Worm (Caenorhabditis elegans) whole organism, L1 larva: ENCODE measurements around the gene K03H1.7.
A peak's percentile ranks its signal among the peaks of the same experiment; 100 is the strongest.

Experiments
- C04F5.9 ChIP-seq: sonication (generic microtip); optimal IDR thresholded peaks from 2 replicates; lab custom pipeline; 2016; ENCODE audit warnings: missing genetic modification characterization, missing compliant biosample characterization
- F16B12.6 ChIP-seq: fragments of 150-350 bp; optimal IDR thresholded peaks from 2 replicates; lab custom pipeline; 2014; ENCODE audit warnings: missing biosample characterization, missing genetic modification characterization
- Y116A8C.19 ChIP-seq: sonication (generic microtip); optimal IDR thresholded peaks from 2 replicates; lab custom pipeline; 2016; ENCODE audit warnings: missing compliant biosample characterization, missing genetic modification characterization, borderline replicate concordance
- ceh-63 ChIP-seq: fragments of 200-800 bp; sonication (Bioruptor generic); optimal IDR thresholded peaks from 2 replicates; lab custom pipeline; 2018; ENCODE audit warnings: mild to moderate bottlenecking, missing genetic modification characterization, missing compliant biosample characterization
- ceh-8 ChIP-seq: fragments of 200-800 bp; sonication (Bioruptor generic); optimal IDR thresholded peaks from 2 replicates; lab custom pipeline; 2018; ENCODE audit warnings: mild to moderate bottlenecking, missing genetic modification characterization, moderate library complexity, missing compliant biosample characterization
- ceh-82 ChIP-seq, 3 experiments: fragments of 150-350 bp in 1 of 3; sonication (generic microtip) in 2 of 3; optimal IDR thresholded peaks; 2 replicates each; lab custom pipeline; 2014 to 2017; ENCODE audit warnings: missing biosample characterization in 3 of 3, missing genetic modification characterization in 3 of 3
- ceh-88 ChIP-seq: fragments of 200-800 bp; sonication (Bioruptor generic); IDR thresholded peaks from 2 replicates; pipeline ENCODE4 v1.3.6; 2022; ENCODE audit warnings: missing genetic modification characterization, missing compliant biosample characterization
- ceh-90 ChIP-seq: sonication (generic microtip); optimal IDR thresholded peaks from 2 replicates; lab custom pipeline; 2016; ENCODE audit warnings: missing genetic modification characterization, missing compliant biosample characterization
- dpl-1 ChIP-seq, 3 experiments: fragments of 150-350 bp in 2 of 3; sonication (generic microtip) in 1 of 3; optimal IDR thresholded peaks; 2 replicates each; lab custom pipeline; 2014 to 2017; ENCODE audit warnings: missing biosample characterization in 3 of 3, missing genetic modification characterization in 3 of 3, missing genetic modification reagents in 3 of 3
- dsc-1 ChIP-seq: sonication (generic microtip); optimal IDR thresholded peaks from 2 replicates; lab custom pipeline; 2016; ENCODE audit warnings: mild to moderate bottlenecking, missing genetic modification characterization, missing compliant biosample characterization
- efl-3 ChIP-seq: fragments of 200-800 bp; sonication (Bioruptor generic); optimal IDR thresholded peaks from 2 replicates; lab custom pipeline; 2018; ENCODE audit warnings: mild to moderate bottlenecking, missing genetic modification characterization, missing compliant biosample characterization
- egl-27 ChIP-seq, 2 experiments: fragments of 150-350 bp in 1 of 2; sonication (generic microtip); optimal IDR thresholded peaks; 3 replicates each; lab custom pipeline; 2017 to 2018; ENCODE audit warnings: missing biosample characterization in 2 of 2, missing genetic modification characterization in 2 of 2, missing genetic modification reagents in 2 of 2
- elt-2 ChIP-seq: sonication (generic microtip); optimal IDR thresholded peaks from 2 replicates; lab custom pipeline; 2016; ENCODE audit warnings: missing genetic modification characterization, mild to moderate bottlenecking, inconsistent platforms, missing compliant biosample characterization, missing genetic modification reagents
- elt-3 ChIP-seq, 6 experiments: fragments of 150-350 bp in 1 of 6; sonication (generic microtip); optimal IDR thresholded peaks; 2 replicates each; lab custom pipeline; 2017 to 2018; ENCODE audit warnings: missing biosample characterization in 6 of 6, missing genetic modification characterization in 6 of 6, inconsistent platforms in 1 of 6
- fkh-10 ChIP-seq: sonication (generic microtip); optimal IDR thresholded peaks from 2 replicates; lab custom pipeline; 2017; ENCODE audit warnings: missing biosample characterization, missing genetic modification reagents, missing genetic modification characterization
- fkh-4 ChIP-seq: sonication (generic microtip); optimal IDR thresholded peaks from 2 replicates; lab custom pipeline; 2016; ENCODE audit warnings: missing compliant biosample characterization, missing genetic modification characterization, borderline replicate concordance
- fkh-8 ChIP-seq: sonication (generic microtip); optimal IDR thresholded peaks from 2 replicates; lab custom pipeline; 2016; ENCODE audit warnings: mild to moderate bottlenecking, missing genetic modification characterization, missing compliant biosample characterization
- fos-1 ChIP-seq: fragments of 150-350 bp; optimal IDR thresholded peaks from 2 replicates; lab custom pipeline; 2014; ENCODE audit warnings: missing biosample characterization, missing genetic modification characterization
- hlh-17 ChIP-seq: fragments of 200-800 bp; sonication (Bioruptor generic); optimal IDR thresholded peaks from 2 replicates; lab custom pipeline; 2018; ENCODE audit warnings: missing genetic modification characterization, mild to moderate bottlenecking, missing compliant biosample characterization, moderate library complexity, borderline replicate concordance
- hpl-2 ChIP-seq: fragments of 150-350 bp; optimal IDR thresholded peaks from 2 replicates; lab custom pipeline; 2014; ENCODE audit warnings: missing biosample characterization, missing genetic modification reagents, missing genetic modification characterization
- irx-1 ChIP-seq: sonication (generic microtip); optimal IDR thresholded peaks from 2 replicates; lab custom pipeline; 2016; ENCODE audit warnings: missing genetic modification characterization, missing compliant biosample characterization
- isw-1 ChIP-seq: fragments of 200-800 bp; sonication (Bioruptor generic); IDR thresholded peaks from 2 replicates; pipeline ENCODE4 v1.3.6; 2022; ENCODE audit warnings: missing genetic modification characterization, missing compliant biosample characterization
- lin-14 ChIP-seq: fragments of 200-800 bp; sonication (Bioruptor generic); optimal IDR thresholded peaks from 2 replicates; lab custom pipeline; 2018; ENCODE audit warnings: mild to moderate bottlenecking, missing genetic modification characterization, moderate library complexity, missing compliant biosample characterization
- lin-15B ChIP-seq: fragments of 150-350 bp; sonication (generic microtip); optimal IDR thresholded peaks from 3 replicates; lab custom pipeline; 2014; ENCODE audit warnings: missing biosample characterization, missing genetic modification characterization
- lin-35 ChIP-seq, 2 experiments: fragments of 150-350 bp; optimal IDR thresholded peaks; 2 replicates each; lab custom pipeline; 2014; ENCODE audit warnings: missing biosample characterization in 2 of 2, missing genetic modification characterization in 2 of 2, missing genetic modification reagents in 2 of 2
- lin-39 ChIP-seq: fragments of 150-350 bp; optimal IDR thresholded peaks from 2 replicates; lab custom pipeline; 2014; ENCODE audit warnings: missing biosample characterization, missing genetic modification reagents, missing genetic modification characterization
- lir-3 ChIP-seq: sonication (generic microtip); optimal IDR thresholded peaks from 2 replicates; lab custom pipeline; 2016; ENCODE audit warnings: mild to moderate bottlenecking, missing genetic modification characterization, moderate library complexity, missing compliant biosample characterization; ENCODE audit not compliant: poor library complexity
- mef-2 ChIP-seq: fragments of 150-350 bp; optimal IDR thresholded peaks from 2 replicates; lab custom pipeline; 2014; ENCODE audit warnings: missing biosample characterization, missing genetic modification characterization
- mep-1 ChIP-seq: fragments of 150-350 bp; optimal IDR thresholded peaks from 2 replicates; lab custom pipeline; 2014; ENCODE audit warnings: missing biosample characterization, missing genetic modification characterization
- nhr-11 ChIP-seq: fragments of 150-350 bp; optimal IDR thresholded peaks from 2 replicates; lab custom pipeline; 2014; ENCODE audit warnings: missing biosample characterization, missing genetic modification characterization
- nhr-19 ChIP-seq: fragments of 200-800 bp; sonication (Bioruptor generic); conservative IDR thresholded peaks from 2 replicates; pipeline ENCODE4 v1.3.6; 2022; ENCODE audit warnings: missing genetic modification characterization, missing compliant biosample characterization
- nhr-20 ChIP-seq: sonication (generic microtip); optimal IDR thresholded peaks from 2 replicates; lab custom pipeline; 2016; ENCODE audit warnings: mild to moderate bottlenecking, missing genetic modification characterization, missing compliant biosample characterization
- nhr-237 ChIP-seq: fragments of 150-350 bp; optimal IDR thresholded peaks from 2 replicates; lab custom pipeline; 2014; ENCODE audit warnings: missing biosample characterization, missing genetic modification characterization
- nhr-28 ChIP-seq: fragments of 150-350 bp; optimal IDR thresholded peaks from 2 replicates; lab custom pipeline; 2014; ENCODE audit warnings: missing biosample characterization, missing genetic modification characterization
- nhr-47 ChIP-seq: sonication (generic microtip); optimal IDR thresholded peaks from 2 replicates; lab custom pipeline; 2016; ENCODE audit warnings: mild to moderate bottlenecking, missing genetic modification characterization, moderate library complexity, missing compliant biosample characterization
- nhr-71 ChIP-seq: sonication (generic microtip); optimal IDR thresholded peaks from 2 replicates; lab custom pipeline; 2016; ENCODE audit warnings: mild to moderate bottlenecking, missing genetic modification characterization, moderate library complexity, missing compliant biosample characterization
- nhr-76 ChIP-seq: sonication (generic microtip); optimal IDR thresholded peaks from 2 replicates; lab custom pipeline; 2017; ENCODE audit warnings: missing biosample characterization, missing genetic modification characterization
- nhr-84 ChIP-seq: sonication (generic microtip); optimal IDR thresholded peaks from 2 replicates; lab custom pipeline; 2017; ENCODE audit warnings: missing biosample characterization, missing genetic modification characterization
- nhr-85 ChIP-seq: sonication (generic microtip); peaks from one replicate; lab custom pipeline; 2016; ENCODE audit warnings: missing genetic modification characterization, inconsistent platforms, missing compliant biosample characterization
- nhr-90 ChIP-seq: sonication (generic microtip); optimal IDR thresholded peaks from 2 replicates; lab custom pipeline; 2016; ENCODE audit warnings: mild to moderate bottlenecking, missing genetic modification characterization, missing compliant biosample characterization; ENCODE audit not compliant: poor library complexity
- pax-3 ChIP-seq: fragments of 200-800 bp; sonication (Bioruptor generic); optimal IDR thresholded peaks from 2 replicates; lab custom pipeline; 2018; ENCODE audit warnings: mild to moderate bottlenecking, missing genetic modification characterization, moderate library complexity, missing compliant biosample characterization
- rnt-1 ChIP-seq: sonication (generic microtip); optimal IDR thresholded peaks from 2 replicates; lab custom pipeline; 2016; ENCODE audit warnings: mild to moderate bottlenecking, missing genetic modification characterization, moderate library complexity, missing compliant biosample characterization
- skn-1 ChIP-seq: fragments of 150-350 bp; optimal IDR thresholded peaks from 2 replicates; lab custom pipeline; 2014; ENCODE audit warnings: missing biosample characterization, missing genetic modification characterization
- snu-23 ChIP-seq: sonication (generic microtip); optimal IDR thresholded peaks from 2 replicates; lab custom pipeline; 2016; ENCODE audit warnings: missing genetic modification characterization, missing compliant biosample characterization
- sptf-1 ChIP-seq: fragments of 150-350 bp; optimal IDR thresholded peaks from 2 replicates; lab custom pipeline; 2014; ENCODE audit warnings: missing biosample characterization, missing genetic modification characterization
- swsn-7 ChIP-seq: sonication (generic microtip); optimal IDR thresholded peaks from 2 replicates; lab custom pipeline; 2016; ENCODE audit warnings: missing genetic modification characterization, missing compliant biosample characterization
- tbx-2 ChIP-seq: sonication (generic microtip); optimal IDR thresholded peaks from 2 replicates; lab custom pipeline; 2016; ENCODE audit warnings: missing genetic modification characterization, missing compliant biosample characterization
- tlp-1 ChIP-seq: fragments of 150-350 bp; optimal IDR thresholded peaks from 2 replicates; lab custom pipeline; 2014; ENCODE audit warnings: missing biosample characterization, missing genetic modification characterization
- unc-62 ChIP-seq: fragments of 150-350 bp; optimal IDR thresholded peaks from 2 replicates; lab custom pipeline; 2014; ENCODE audit warnings: missing biosample characterization, missing genetic modification reagents, missing genetic modification characterization
- unc-98 ChIP-seq: fragments of 200-800 bp; sonication (Bioruptor generic); IDR thresholded peaks from 2 replicates; pipeline ENCODE4 v1.3.6; 2022; ENCODE audit warnings: missing genetic modification characterization, missing compliant biosample characterization
- zag-1 ChIP-seq: fragments of 150-350 bp; optimal IDR thresholded peaks from 2 replicates; lab custom pipeline; 2014; ENCODE audit warnings: missing biosample characterization, missing genetic modification characterization
- zip-4 ChIP-seq: fragments of 200-800 bp; sonication (Bioruptor generic); optimal IDR thresholded peaks from 2 replicates; lab custom pipeline; 2018; ENCODE audit warnings: mild to moderate bottlenecking, missing genetic modification characterization, moderate library complexity, missing compliant biosample characterization
- ztf-11 ChIP-seq, 2 experiments: sonication (generic microtip); optimal IDR thresholded peaks; 2 replicates each; lab custom pipeline; 2016 to 2017; ENCODE audit warnings: missing genetic modification characterization in 2 of 2, missing biosample characterization in 1 of 2, missing compliant biosample characterization in 1 of 2

Gene K03H1.7

ce11 chrIII:9908769-9909168 is 38.4 kb upstream of the K03H1.7 start:
- TF ChIP-seq pax-3 (tag; lab: Kevin White, UChicago), result no peak
- no peak for TF ChIP-seq ceh-82 (tag; optimal IDR thresholded peaks at IDR 0.05; lab: Kevin White, UChicago)
- TF ChIP-seq ceh-88 (GFP tag; lab: Robert Waterston, UW), result no peak
- no peak for TF ChIP-seq swsn-7 (tag; lab: Kevin White, UChicago)
- no peak for TF ChIP-seq efl-3 (GFP tag; lab: Kevin White, UChicago)
- no peak for TF ChIP-seq fkh-4 (tag; lab: Kevin White, UChicago)
- no peak for TF ChIP-seq dsc-1 (tag; lab: Kevin White, UChicago)
- TF ChIP-seq C04F5.9 (tag; lab: Kevin White, UChicago), result no peak
- no peak for TF ChIP-seq fkh-8 (tag; lab: Kevin White, UChicago)
- TF ChIP-seq ceh-8, result no peak
- peak; percentile 93 for TF ChIP-seq nhr-85 (tag; lab: Kevin White, UChicago)
- no peak for TF ChIP-seq nhr-28 (tag; lab: Kevin White, UChicago)
- peak; percentile 27 for TF ChIP-seq mep-1 (tag; lab: Kevin White, UChicago)
- no peak for TF ChIP-seq nhr-84 (tag; lab: Kevin White, UChicago)
- no peak for TF ChIP-seq Y116A8C.19 (tag; lab: Kevin White, UChicago)
- no peak for TF ChIP-seq isw-1
- no peak for TF ChIP-seq lin-15B (tag; lab: Kevin White, UChicago)
- TF ChIP-seq skn-1 (tag; lab: Kevin White, UChicago), result peak; percentile 4
- no peak for TF ChIP-seq zip-4 (GFP tag; lab: Kevin White, UChicago)
- peak; percentile 50 for TF ChIP-seq snu-23 (GFP tag; lab: Kevin White, UChicago)
- no peak for TF ChIP-seq irx-1 (tag; lab: Kevin White, UChicago)
- no peak for TF ChIP-seq mef-2
- TF ChIP-seq nhr-71, result peak; percentile 49
- TF ChIP-seq tbx-2 (tag; lab: Kevin White, UChicago), result peak; percentile 8
- TF ChIP-seq dpl-1 (GFP tag; optimal IDR thresholded peaks at IDR 0.05; lab: Kevin White, UChicago), result peak in 1 of 3 experiments; percentile 16
- TF ChIP-seq F16B12.6 (tag; lab: Kevin White, UChicago), result no peak
- no peak for TF ChIP-seq tlp-1
- no peak for TF ChIP-seq egl-27 (tag; optimal IDR thresholded peaks at IDR 0.05; lab: Kevin White, UChicago)
- TF ChIP-seq lin-14, result peak; percentile 60
- no peak for TF ChIP-seq fos-1 (tag; lab: Kevin White, UChicago)
- TF ChIP-seq nhr-11 (tag; lab: Kevin White, UChicago), result no peak
- TF ChIP-seq lin-39 (tag; lab: Kevin White, UChicago), result no peak
- TF ChIP-seq fkh-10 (GFP tag; lab: Kevin White, UChicago), result no peak
- no peak for TF ChIP-seq nhr-76 (tag; lab: Kevin White, UChicago)
- no peak for TF ChIP-seq nhr-237 (tag; lab: Kevin White, UChicago)
- no peak for TF ChIP-seq hlh-17 (GFP tag; lab: Kevin White, UChicago)
- no peak for TF ChIP-seq ztf-11 (tag; optimal IDR thresholded peaks at IDR 0.05; lab: Kevin White, UChicago)
- no peak for TF ChIP-seq unc-62 (GFP tag; lab: Kevin White, UChicago)
- TF ChIP-seq zag-1, result no peak
- TF ChIP-seq rnt-1, result no peak
- no peak for TF ChIP-seq sptf-1 (tag; lab: Kevin White, UChicago)
- peak; percentile 52 for TF ChIP-seq nhr-20 (tag; lab: Kevin White, UChicago)
- no peak for TF ChIP-seq nhr-47 (tag; lab: Kevin White, UChicago)
- TF ChIP-seq lir-3 (tag; lab: Kevin White, UChicago), result no peak
- TF ChIP-seq hpl-2 (GFP tag; lab: Kevin White, UChicago), result no peak
- peak; percentile 25 for TF ChIP-seq nhr-90
- peak in 1 of 6 experiments; percentile 36 for TF ChIP-seq elt-3 (tag; optimal IDR thresholded peaks at IDR 0.05; lab: Kevin White, UChicago)
- TF ChIP-seq lin-35 (GFP tag; optimal IDR thresholded peaks at IDR 0.05; lab: Kevin White, UChicago), result peak in 1 of 2 experiments; percentile 69
- no peak for TF ChIP-seq unc-98 (GFP tag; lab: Robert Waterston, UW)
- no peak for TF ChIP-seq elt-2 (tag; lab: Kevin White, UChicago)
- TF ChIP-seq ceh-63 (GFP tag; lab: Kevin White, UChicago), result no peak
- TF ChIP-seq ceh-90, result no peak
- TF ChIP-seq nhr-19, result no peak
